Fruit fly (Drosophila melanogaster) whole organism, wandering third instar larva: ENCODE data around the gene CG13707.

Experiments
- GATAd ChIP-seq: sonication (Bioruptor generic); optimal IDR thresholded peaks from 2 replicates; lab custom pipeline; 2016; ENCODE audit warnings: missing biosample characterization, missing genetic modification characterization
- HLH106 ChIP-seq: fragments of 200-800 bp; optimal IDR thresholded peaks from 3 replicates; lab custom pipeline; 2019; ENCODE audit warnings: missing biosample characterization, mild to moderate bottlenecking, missing genetic modification characterization, moderate library complexity
- N ChIP-seq: fragments of >200 bp; optimal IDR thresholded peaks from 2 replicates; lab custom pipeline; 2018; ENCODE audit warnings: missing biosample characterization, missing external identifiers, missing genetic modification characterization
- Sp1 ChIP-seq: fragments of 200-800 bp; sonication (Bioruptor generic); optimal IDR thresholded peaks from 3 replicates; lab custom pipeline; 2019; ENCODE audit warnings: missing biosample characterization, mild to moderate bottlenecking, missing genetic modification characterization, moderate library complexity
- Vsx2 ChIP-seq: fragments of 200-300, 225-300 bp; sonication (Bioruptor generic); optimal IDR thresholded peaks from 2 replicates; lab custom pipeline; 2018; ENCODE audit warnings: missing biosample characterization, missing genetic modification characterization; ENCODE audit not compliant: partially characterized antibody
- dmrt93B ChIP-seq: fragments of 200-800 bp; sonication (Bioruptor generic); optimal IDR thresholded peaks from 2 replicates; lab custom pipeline; 2018; ENCODE audit warnings: missing biosample characterization, mild to moderate bottlenecking, missing genetic modification characterization
- dsf ChIP-seq: sonication (Bioruptor generic); optimal IDR thresholded peaks from 2 replicates; lab custom pipeline; 2016; ENCODE audit warnings: missing biosample characterization, missing genetic modification characterization, borderline replicate concordance
- ey ChIP-seq: fragments of 200-800 bp; sonication (Bioruptor generic); optimal IDR thresholded peaks from 2 replicates; lab custom pipeline; 2016; ENCODE audit warnings: missing biosample characterization, missing genetic modification characterization
- psq ChIP-seq: fragments of 200-800 bp; sonication (Bioruptor generic); optimal IDR thresholded peaks from 3 replicates; lab custom pipeline; 2017; ENCODE audit warnings: missing biosample characterization, mild to moderate bottlenecking, missing genetic modification characterization, moderate library complexity
- usp ChIP-seq: fragments of >200 bp; optimal IDR thresholded peaks from 2 replicates; lab custom pipeline; 2017; ENCODE audit warnings: missing biosample characterization, missing genetic modification characterization

DNA sequence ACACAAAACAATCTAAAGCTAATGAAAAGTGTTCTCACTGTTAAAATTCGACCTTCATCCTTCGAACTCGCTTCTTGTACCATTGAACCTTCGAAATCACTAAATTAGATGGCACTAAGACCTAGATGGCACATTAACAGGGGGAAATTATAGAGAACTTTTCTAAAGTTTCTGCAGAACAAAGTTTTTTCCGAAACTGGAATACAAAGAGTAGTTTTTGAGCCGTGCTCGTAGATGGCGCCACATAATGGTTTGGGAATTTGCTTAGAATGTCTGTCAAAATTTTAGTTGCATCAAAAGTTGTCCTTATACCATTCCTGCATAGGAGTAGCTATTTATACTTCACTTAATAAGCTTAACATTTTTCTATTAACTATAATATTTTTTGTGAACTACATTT lies 34.2 kb downstream of the CG13707 start:
- no peak for TF ChIP-seq psq
- no peak for TF ChIP-seq N (GFP tag; lab: Kevin White, UChicago)
- TF ChIP-seq Sp1 (GFP tag; lab: Kevin White, UChicago): no peak
- TF ChIP-seq GATAd (GFP tag; lab: Kevin White, UChicago): no peak
- no peak for TF ChIP-seq HLH106 (tag; lab: Kevin White, UChicago)
- no peak for TF ChIP-seq dmrt93B (GFP tag; lab: Kevin White, UChicago)
- no peak for TF ChIP-seq dsf (GFP tag; lab: Kevin White, UChicago)
- no peak for TF ChIP-seq ey
- TF ChIP-seq usp (GFP tag; lab: Kevin White, UChicago): no peak
- no peak for TF ChIP-seq Vsx2 (GFP tag; lab: Kevin White, UChicago)
